Fruit fly (Drosophila melanogaster) whole organism, embryonic: Measurements from ENCODE around the gene dati.

ENCODE experiments used
- CG10979 ChIP-seq: fragments of 200-800 bp; sonication (Bioruptor generic); optimal IDR thresholded peaks from 2 replicates; lab custom pipeline; 2018; ENCODE audit warnings: missing biosample characterization, mild to moderate bottlenecking, missing genetic modification characterization, moderate library complexity
- CG17912 ChIP-seq: fragments of 200-800 bp; sonication (Bioruptor generic); optimal IDR thresholded peaks from 2 replicates; lab custom pipeline; 2018; ENCODE audit warnings: missing biosample characterization, mild to moderate bottlenecking, missing genetic modification characterization
- CG2120 ChIP-seq: fragments of 200-800 bp; sonication (Bioruptor generic); optimal IDR thresholded peaks from 3 replicates; lab custom pipeline; 2016; ENCODE audit warnings: missing biosample characterization, missing genetic modification characterization
- CG2889 ChIP-seq: fragments of 200-800 bp; sonication (Bioruptor generic); IDR thresholded peaks from 3 replicates; pipeline ENCODE4 v1.3.6; 2022; ENCODE audit warnings: missing biosample characterization, missing genetic modification characterization
- CG7987 ChIP-seq: fragments of 200-800 bp; sonication (Bioruptor generic); optimal IDR thresholded peaks from 2 replicates; lab custom pipeline; 2018; ENCODE audit warnings: missing biosample characterization, mild to moderate bottlenecking, missing genetic modification characterization, moderate library complexity
- Drgx ChIP-seq: fragments of 200-800 bp; sonication (Bioruptor generic); IDR thresholded peaks from 2 replicates; pipeline ENCODE4 v1.3.6; 2022; ENCODE audit warnings: missing biosample characterization, missing genetic modification characterization
- Gug ChIP-seq: fragments of 200-800 bp; sonication (Bioruptor generic); IDR thresholded peaks from 4 replicates; pipeline ENCODE4 v1.3.6; 2022; ENCODE audit warnings: missing biosample characterization, missing genetic modification characterization
- Lim3 ChIP-seq: fragments of 200-800 bp; sonication (Bioruptor generic); IDR thresholded peaks from 2 replicates; pipeline ENCODE4 v1.3.6; 2022; ENCODE audit warnings: missing biosample characterization, missing genetic modification characterization
- crol ChIP-seq: fragments of 200-800 bp; sonication (Bioruptor generic); IDR thresholded peaks from 2 replicates; pipeline ENCODE4 v1.3.6; 2022; ENCODE audit warnings: missing biosample characterization, missing genetic modification characterization
- jumu ChIP-seq: fragments of 200-800 bp; sonication (Bioruptor generic); optimal IDR thresholded peaks from 3 replicates; lab custom pipeline; 2016; ENCODE audit warnings: missing biosample characterization, missing genetic modification characterization
- klu ChIP-seq: fragments of 200-800 bp; sonication (Bioruptor generic); IDR thresholded peaks from 2 replicates; pipeline ENCODE4 v1.3.6; 2022; ENCODE audit warnings: missing biosample characterization, missing genetic modification characterization
- luna ChIP-seq: fragments of 200-800 bp; sonication (Bioruptor generic); optimal IDR thresholded peaks from 2 replicates; lab custom pipeline; 2016; ENCODE audit warnings: missing biosample characterization, missing genetic modification characterization

- TF ChIP-seq Lim3 (GFP tag; lab: Robert Waterston, UW) (no peak), jumu (GFP tag; lab: Kevin White, UChicago) (no peak), CG10979 (tag; lab: Kevin White, UChicago) (no peak), Drgx (no peak), luna (no peak), CG2889 (no peak), klu (GFP tag; lab: Robert Waterston, UW) (no peak), CG2120 (GFP tag; lab: Kevin White, UChicago) (no peak), crol (GFP tag; lab: Robert Waterston, UW) (no peak), CG17912 (GFP tag; lab: Kevin White, UChicago) (no peak), Gug (GFP tag; lab: Robert Waterston, UW) (no peak), CG7987 (GFP tag; lab: Kevin White, UChicago) (no peak)
Measured at dm6 chr4:418701-419100, 23.3 kb upstream of the dati start.
